Worm (Caenorhabditis elegans): ENCODE results near the gene nspe-7.

DNA sequence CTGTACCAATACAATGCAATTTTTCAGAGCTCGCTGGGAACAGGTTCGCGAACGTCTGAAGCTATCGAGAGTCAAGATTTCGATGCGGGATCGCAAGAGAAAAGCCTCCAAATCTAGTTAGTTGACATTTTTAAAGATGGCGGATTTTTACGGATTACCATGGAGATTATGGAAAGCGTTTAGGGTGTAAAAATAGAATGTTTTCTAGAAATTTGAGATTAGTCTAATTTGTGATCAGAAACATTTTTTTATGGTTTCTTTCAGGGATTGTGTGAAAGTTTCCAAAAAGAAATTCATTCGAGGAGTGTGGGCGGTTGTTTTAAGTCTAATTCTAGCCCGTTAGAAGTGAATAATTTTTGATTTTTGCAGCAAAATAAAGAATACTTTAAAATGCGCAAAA, 28.8 kb downstream of the nspe-7 start:
- TF ChIP-seq R02D3.7 (tag; optimal IDR thresholded peaks at IDR 0.05) (no peak), fos-1 (tag; optimal IDR thresholded peaks at IDR 0.05) (no peak), nhr-12 (tag; optimal IDR thresholded peaks at IDR 0.05) (no peak), snpc-4 (tag; optimal IDR thresholded peaks at IDR 0.05) (no peak), peb-1 (tag; optimal IDR thresholded peaks at IDR 0.05) (no peak), mdl-1 (tag; optimal IDR thresholded peaks at IDR 0.05) (no peak), ceh-82 (tag; optimal IDR thresholded peaks at IDR 0.05) (no peak), unc-62 (GFP tag; optimal IDR thresholded peaks at IDR 0.05) (no peak), F13H6.1 (tag; optimal IDR thresholded peaks at IDR 0.05) (no peak), lsy-2 (tag; optimal IDR thresholded peaks at IDR 0.05) (no peak), zag-1 (tag; optimal IDR thresholded peaks at IDR 0.05) (no peak), nhr-25 (tag; optimal IDR thresholded peaks at IDR 0.05) (no peak)
